Fruit fly (Drosophila melanogaster) whole organism, embryonic: ENCODE data around the gene CG33669.

ENCODE experiments used
- Adf1 ChIP-seq: fragments of 200-800 bp; sonication (Bioruptor generic); IDR thresholded peaks from 2 replicates; pipeline ENCODE4 v1.3.6; 2022; ENCODE audit warnings: missing biosample characterization, missing genetic modification characterization
- Aef1 ChIP-seq: fragments of 200-800 bp; sonication (Bioruptor generic); IDR thresholded peaks from 3 replicates; pipeline ENCODE4 v1.3.6; 2022; ENCODE audit warnings: missing biosample characterization, missing genetic modification characterization
- CG10147 ChIP-seq: fragments of 200-800 bp; sonication (Bioruptor generic); optimal IDR thresholded peaks from 2 replicates; lab custom pipeline; 2019; ENCODE audit warnings: missing biosample characterization, mild to moderate bottlenecking, missing genetic modification characterization, moderate library complexity
- CG10274 ChIP-seq: fragments of 200-800 bp; sonication (Bioruptor generic); optimal IDR thresholded peaks from 3 replicates; lab custom pipeline; 2017; ENCODE audit warnings: missing biosample characterization, mild to moderate bottlenecking, missing genetic modification characterization
- CG10979 ChIP-seq: fragments of 200-800 bp; sonication (Bioruptor generic); optimal IDR thresholded peaks from 2 replicates; lab custom pipeline; 2018; ENCODE audit warnings: missing biosample characterization, mild to moderate bottlenecking, missing genetic modification characterization, moderate library complexity
- CG12155 ChIP-seq: fragments of 200-800 bp; sonication (Bioruptor generic); optimal IDR thresholded peaks from 3 replicates; lab custom pipeline; 2016; ENCODE audit warnings: missing biosample characterization, missing genetic modification characterization
- CG12659 ChIP-seq: fragments of 200-800 bp; sonication (Bioruptor generic); optimal IDR thresholded peaks from 3 replicates; lab custom pipeline; 2017; ENCODE audit warnings: mild to moderate bottlenecking, missing biosample characterization, missing genetic modification reagents, missing genetic modification characterization
- CG13296 ChIP-seq: fragments of 200-800 bp; sonication (Bioruptor generic); optimal IDR thresholded peaks from 3 replicates; lab custom pipeline; 2018; ENCODE audit warnings: missing biosample characterization, mild to moderate bottlenecking, missing genetic modification characterization
- CG14014 ChIP-seq: fragments of 200-800 bp; sonication (Bioruptor generic); IDR thresholded peaks from 2 replicates; pipeline ENCODE4 v1.3.6; 2022; ENCODE audit warnings: missing biosample characterization, missing genetic modification characterization
- CG14710 ChIP-seq: fragments of 200-800 bp; sonication (Bioruptor generic); optimal IDR thresholded peaks from 3 replicates; lab custom pipeline; 2019; ENCODE audit warnings: missing biosample characterization, mild to moderate bottlenecking, missing genetic modification characterization, moderate library complexity
- CG15073 ChIP-seq: fragments of 200-800 bp; sonication (Bioruptor generic); optimal IDR thresholded peaks from 2 replicates; lab custom pipeline; 2016; ENCODE audit warnings: missing biosample characterization, missing genetic modification characterization
- CG1529 ChIP-seq: fragments of 200-800 bp; sonication (Bioruptor generic); optimal IDR thresholded peaks from 3 replicates; lab custom pipeline; 2018; ENCODE audit warnings: missing biosample characterization, missing genetic modification characterization
- CG16863 ChIP-seq: fragments of 200-800 bp; sonication (Bioruptor generic); optimal IDR thresholded peaks from 3 replicates; lab custom pipeline; 2016; ENCODE audit warnings: missing biosample characterization, missing genetic modification characterization
- CG17328 ChIP-seq: fragments of 200-800 bp; sonication (Bioruptor generic); IDR thresholded peaks from 2 replicates; pipeline ENCODE4 v1.3.6; 2022; ENCODE audit warnings: missing biosample characterization, missing genetic modification characterization
- CG17829 ChIP-seq: fragments of 200-800 bp; optimal IDR thresholded peaks from 2 replicates; lab custom pipeline; 2019; ENCODE audit warnings: missing biosample characterization, mild to moderate bottlenecking, missing genetic modification characterization, moderate library complexity
- CG18764 ChIP-seq: fragments of 200-800 bp; sonication (Bioruptor generic); optimal IDR thresholded peaks from 3 replicates; lab custom pipeline; 2016; ENCODE audit warnings: missing biosample characterization, missing genetic modification characterization
- CG2129 ChIP-seq: fragments of 200-800 bp; sonication (Bioruptor generic); IDR thresholded peaks from 2 replicates; pipeline ENCODE4 v1.3.6; 2022; ENCODE audit warnings: missing biosample characterization, missing genetic modification characterization; ENCODE audit not compliant: partially characterized antibody
- CG2712 ChIP-seq: fragments of 200-800 bp; optimal IDR thresholded peaks from 3 replicates; lab custom pipeline; 2019; ENCODE audit warnings: missing biosample characterization, mild to moderate bottlenecking, missing genetic modification characterization, moderate library complexity
- CG2889 ChIP-seq: fragments of 200-800 bp; sonication (Bioruptor generic); IDR thresholded peaks from 3 replicates; pipeline ENCODE4 v1.3.6; 2022; ENCODE audit warnings: missing biosample characterization, missing genetic modification characterization
- CG3847 ChIP-seq: fragments of 200-800 bp; sonication (Bioruptor generic); IDR thresholded peaks from 2 replicates; pipeline ENCODE4 v1.3.6; 2022; ENCODE audit warnings: missing biosample characterization, missing genetic modification characterization
- CG4617 ChIP-seq: fragments of 200-800 bp; sonication (Bioruptor generic); optimal IDR thresholded peaks from 3 replicates; lab custom pipeline; 2016; ENCODE audit warnings: missing biosample characterization, missing genetic modification characterization, borderline replicate concordance
- CG6272 ChIP-seq: fragments of 200-800 bp; sonication (Bioruptor generic); IDR thresholded peaks from 2 replicates; pipeline ENCODE4 v1.3.6; 2022; ENCODE audit warnings: missing biosample characterization, missing genetic modification characterization
- CG6654 ChIP-seq: fragments of 200-800 bp; sonication (Bioruptor generic); optimal IDR thresholded peaks from 2 replicates; lab custom pipeline; 2017; ENCODE audit warnings: missing biosample characterization, mild to moderate bottlenecking, missing genetic modification characterization
- CG6813 ChIP-seq: fragments of 200-800 bp; sonication (Bioruptor generic); optimal IDR thresholded peaks from 2 replicates; lab custom pipeline; 2017; ENCODE audit warnings: missing biosample characterization, missing genetic modification characterization, mild to moderate bottlenecking, moderate library complexity, missing genetic modification reagents
- CG6854 ChIP-seq: fragments of 200-800 bp; sonication (Bioruptor generic); optimal IDR thresholded peaks from 3 replicates; lab custom pipeline; 2017; ENCODE audit warnings: missing biosample characterization, mild to moderate bottlenecking, missing genetic modification characterization
- CG9215 ChIP-seq: fragments of 200-800 bp; sonication (Bioruptor generic); IDR thresholded peaks from 2 replicates; pipeline ENCODE4 v1.3.6; 2022; ENCODE audit warnings: missing biosample characterization, missing genetic modification characterization
- ERR ChIP-seq: fragments of 200-800 bp; sonication (Bioruptor generic); optimal IDR thresholded peaks from 2 replicates; lab custom pipeline; 2016; ENCODE audit warnings: missing biosample characterization, missing genetic modification characterization
- Ets65A ChIP-seq: fragments of 200-800 bp; sonication (Bioruptor generic); peaks from one replicate; lab custom pipeline; 2016; ENCODE audit warnings: missing biosample characterization, missing genetic modification characterization
- HLH54F ChIP-seq: fragments of 200-800 bp; sonication (Bioruptor generic); optimal IDR thresholded peaks from 3 replicates; lab custom pipeline; 2016; ENCODE audit warnings: missing biosample characterization, missing genetic modification characterization
- Hmx ChIP-seq: fragments of 200-800 bp; sonication (Bioruptor generic); optimal IDR thresholded peaks from 2 replicates; lab custom pipeline; 2016; ENCODE audit warnings: missing biosample characterization, missing genetic modification characterization
- Optix ChIP-seq: fragments of 200-800 bp; sonication (Bioruptor generic); IDR thresholded peaks from 3 replicates; pipeline ENCODE4 v1.3.6; 2022; ENCODE audit warnings: missing biosample characterization, missing genetic modification characterization
- TFAM ChIP-seq: fragments of 200-800 bp; sonication (Bioruptor generic); optimal IDR thresholded peaks from 2 replicates; lab custom pipeline; 2017; ENCODE audit warnings: missing biosample characterization, missing genetic modification characterization, inconsistent platforms
- Taf1 ChIP-seq: fragments of 200-800 bp; sonication (Bioruptor generic); IDR thresholded peaks from 2 replicates; pipeline ENCODE4 v1.3.6; 2022; ENCODE audit warnings: missing biosample characterization, missing genetic modification characterization
- Xbp1 ChIP-seq: fragments of 200-800 bp; sonication (Bioruptor generic); optimal IDR thresholded peaks from 3 replicates; lab custom pipeline; 2016; ENCODE audit warnings: missing biosample characterization, mild to moderate bottlenecking, missing genetic modification characterization
- aop ChIP-seq: fragments of 200-800 bp; sonication (Bioruptor generic); IDR thresholded peaks from 2 replicates; pipeline ENCODE4 v1.3.6; 2022; ENCODE audit warnings: missing biosample characterization, missing genetic modification characterization
- ara ChIP-seq: fragments of 200-800 bp; sonication (Bioruptor generic); IDR thresholded peaks from 2 replicates; pipeline ENCODE4 v1.3.6; 2022; ENCODE audit warnings: missing biosample characterization, missing genetic modification characterization
- ash1 ChIP-seq: fragments of 200-800 bp; sonication (Bioruptor generic); optimal IDR thresholded peaks from 2 replicates; lab custom pipeline; 2018; ENCODE audit warnings: missing biosample characterization, mild to moderate bottlenecking, missing genetic modification characterization
- bab2 ChIP-seq: fragments of 200-800 bp; sonication (Bioruptor generic); optimal IDR thresholded peaks from 2 replicates; lab custom pipeline; 2016; ENCODE audit warnings: missing biosample characterization, missing genetic modification characterization
- br ChIP-seq: fragments of >200 bp; optimal IDR thresholded peaks from 2 replicates; lab custom pipeline; 2017
- caup ChIP-seq: fragments of 200-800 bp; sonication (Bioruptor generic); optimal IDR thresholded peaks from 3 replicates; lab custom pipeline; 2017; ENCODE audit warnings: missing biosample characterization, mild to moderate bottlenecking, missing genetic modification characterization, moderate library complexity; ENCODE audit not compliant: severe bottlenecking
- chn ChIP-seq: fragments of 200-800 bp; sonication (Bioruptor generic); optimal IDR thresholded peaks from 2 replicates; lab custom pipeline; 2016; ENCODE audit warnings: missing biosample characterization, missing genetic modification characterization
- esg ChIP-seq: fragments of 200-800 bp; sonication (Bioruptor generic); conservative IDR thresholded peaks from 2 replicates; pipeline ENCODE4 v1.3.6; 2022; ENCODE audit warnings: missing biosample characterization, missing genetic modification characterization
- h ChIP-seq: fragments of >200 bp; optimal IDR thresholded peaks from 2 replicates; lab custom pipeline; 2017
- ind ChIP-seq: fragments of 200-800 bp; sonication (Bioruptor generic); optimal IDR thresholded peaks from 3 replicates; lab custom pipeline; 2016; ENCODE audit warnings: missing biosample characterization, missing genetic modification characterization
- knrl ChIP-seq: fragments of 200-800 bp; sonication (Bioruptor generic); IDR thresholded peaks from 3 replicates; pipeline ENCODE4 v1.3.6; 2022; ENCODE audit warnings: missing biosample characterization, missing genetic modification characterization; ENCODE audit not compliant: partially characterized antibody
- lilli ChIP-seq: fragments of 200-800 bp; sonication (Bioruptor generic); optimal IDR thresholded peaks from 3 replicates; lab custom pipeline; 2016; ENCODE audit warnings: missing biosample characterization, missing genetic modification characterization
- p53 ChIP-seq: fragments of 200-800 bp; sonication (Bioruptor generic); optimal IDR thresholded peaks from 2 replicates; lab custom pipeline; 2016; ENCODE audit warnings: missing biosample characterization, missing genetic modification characterization
- pb ChIP-seq: fragments of 200-800 bp; sonication (Bioruptor generic); optimal IDR thresholded peaks from 3 replicates; lab custom pipeline; 2016; ENCODE audit warnings: missing biosample characterization, missing genetic modification characterization
- pfk ChIP-seq: fragments of 200-800 bp; sonication (Bioruptor generic); optimal IDR thresholded peaks from 2 replicates; lab custom pipeline; 2018; ENCODE audit warnings: missing biosample characterization, mild to moderate bottlenecking, missing genetic modification characterization, moderate library complexity
- sim ChIP-seq: fragments of 200-800 bp; sonication (Bioruptor generic); IDR thresholded peaks from 2 replicates; pipeline ENCODE4 v1.3.6; 2022; ENCODE audit warnings: missing biosample characterization, missing genetic modification characterization
- slbo ChIP-seq: fragments of 200-800 bp; sonication (Bioruptor generic); IDR thresholded peaks from 2 replicates; pipeline ENCODE4 v1.3.6; 2022; ENCODE audit warnings: missing biosample characterization, missing genetic modification characterization
- tna ChIP-seq: fragments of 200-800 bp; sonication (Bioruptor generic); IDR thresholded peaks from 2 replicates; pipeline ENCODE4 v1.3.6; 2022; ENCODE audit warnings: missing biosample characterization, missing genetic modification characterization; ENCODE audit not compliant: partially characterized antibody
- vnd ChIP-seq: fragments of 200-800 bp; sonication (Bioruptor generic); IDR thresholded peaks from 3 replicates; pipeline ENCODE4 v1.3.6; 2022; ENCODE audit warnings: missing biosample characterization, missing genetic modification characterization; ENCODE audit not compliant: partially characterized antibody

The CG33669 gene

dm6 chrX:6366357-6366691, 33.6 kb downstream of the CG33669 start (continued):
- peak; percentile 73 for TF ChIP-seq ara
- no peak for TF ChIP-seq pfk (GFP tag; lab: Kevin White, UChicago)
- TF ChIP-seq CG15073, result no peak
- peak; percentile 88 for TF ChIP-seq CG3847 (GFP tag; lab: Robert Waterston, UW)
- peak; percentile 52 for TF ChIP-seq p53 (GFP tag; lab: Kevin White, UChicago)
- TF ChIP-seq CG10147 (GFP tag; lab: Kevin White, UChicago), result peak; percentile 67
- TF ChIP-seq aop (GFP tag; lab: Robert Waterston, UW), result peak; percentile 69
- peak; percentile 87 for TF ChIP-seq Xbp1
- no peak for TF ChIP-seq br (lab: Kevin White, UChicago)
- peak; percentile 88 for TF ChIP-seq CG2889 (GFP tag; lab: Robert Waterston, UW)
- peak; percentile 85 for TF ChIP-seq CG17328 (GFP tag; lab: Robert Waterston, UW)
- no peak for TF ChIP-seq knrl (GFP tag; lab: Robert Waterston, UW)
- TF ChIP-seq CG9215, result peak; percentile 80
- TF ChIP-seq tna (GFP tag; lab: Robert Waterston, UW), result no peak
- TF ChIP-seq lilli (GFP tag; lab: Kevin White, UChicago), result peak; percentile 92
- TF ChIP-seq ind (GFP tag; lab: Kevin White, UChicago), result peak; percentile 88
- peak; percentile 73 for TF ChIP-seq chn (GFP tag; lab: Kevin White, UChicago)
- TF ChIP-seq bab2, result peak; percentile 87
- no peak for TF ChIP-seq CG2129 (GFP tag; lab: Robert Waterston, UW)
- TF ChIP-seq ERR (GFP tag; lab: Kevin White, UChicago), result peak; percentile 85
- TF ChIP-seq Optix (GFP tag; lab: Robert Waterston, UW), result peak; percentile 86
- peak; percentile 92 for TF ChIP-seq Aef1
- peak; percentile 53 for TF ChIP-seq CG18764 (GFP tag; lab: Kevin White, UChicago)
- TF ChIP-seq CG6654 (GFP tag; lab: Kevin White, UChicago), result peak; percentile 59
- TF ChIP-seq CG13296 (GFP tag; lab: Kevin White, UChicago), result peak; percentile 91
- peak; percentile 79 for TF ChIP-seq pb (GFP tag; lab: Kevin White, UChicago)
- no peak for TF ChIP-seq sim (GFP tag; lab: Robert Waterston, UW)
- TF ChIP-seq Adf1 (GFP tag; lab: Robert Waterston, UW), result peak; percentile 55
- peak; percentile 94 for TF ChIP-seq Ets65A (GFP tag; lab: Kevin White, UChicago)
- TF ChIP-seq h (lab: Kevin White, UChicago), result no peak
- TF ChIP-seq CG6813 (GFP tag; lab: Kevin White, UChicago), result peak; percentile 74
- TF ChIP-seq CG17829 (tag; lab: Kevin White, UChicago), result peak; percentile 59
- peak; percentile 74 for TF ChIP-seq esg (GFP tag; lab: Robert Waterston, UW)
- peak; percentile 73 for TF ChIP-seq CG6272
- peak; percentile 34 for TF ChIP-seq CG1529 (GFP tag; lab: Kevin White, UChicago)
- peak; percentile 78 for TF ChIP-seq CG12659 (GFP tag; lab: Kevin White, UChicago)
- peak; percentile 86 for TF ChIP-seq HLH54F (GFP tag; lab: Kevin White, UChicago)
- TF ChIP-seq CG2712 (tag; lab: Kevin White, UChicago), result peak; percentile 77
- TF ChIP-seq CG10979 (tag; lab: Kevin White, UChicago), result peak; percentile 56
- TF ChIP-seq CG4617, result peak; percentile 24
- TF ChIP-seq CG16863 (GFP tag; lab: Kevin White, UChicago), result peak; percentile 67
- no peak for TF ChIP-seq vnd (GFP tag; lab: Robert Waterston, UW)
- peak; percentile 64 for TF ChIP-seq Hmx
- no peak for TF ChIP-seq CG14710 (tag; lab: Kevin White, UChicago)
- TF ChIP-seq CG6854, result peak; percentile 76
- TF ChIP-seq CG12155 (GFP tag; lab: Kevin White, UChicago), result peak; percentile 85
- peak; percentile 71 for TF ChIP-seq CG10274 (GFP tag; lab: Kevin White, UChicago)
- peak; percentile 96 for TF ChIP-seq slbo (GFP tag; lab: Robert Waterston, UW)
- TF ChIP-seq caup (GFP tag; lab: Kevin White, UChicago), result peak; percentile 89
- peak; percentile 69 for TF ChIP-seq ash1 (GFP tag; lab: Kevin White, UChicago)
- no peak for TF ChIP-seq TFAM
- TF ChIP-seq CG14014 (GFP tag; lab: Robert Waterston, UW), result peak; percentile 92
- TF ChIP-seq Taf1 (GFP tag; lab: Robert Waterston, UW), result peak; percentile 87
